Fruit fly (Drosophila melanogaster) whole organism: ENCODE results near the gene CG8141.

Source experiments
- CG8478 ChIP-seq: fragments of >200 bp; optimal IDR thresholded peaks from 2 replicates; lab custom pipeline; 2018; ENCODE audit warnings: inconsistent platforms
- pan ChIP-seq: fragments of >200 bp; optimal IDR thresholded peaks from 2 replicates; lab custom pipeline; 2017
- usp ChIP-seq: fragments of >200 bp; optimal IDR thresholded peaks from 2 replicates; lab custom pipeline; 2017; ENCODE audit warnings: missing biosample characterization, missing genetic modification characterization, mixed read lengths

dm6 chr3R:13215100-13215499 is 23.7 kb downstream of the CG8141 start:
- TF ChIP-seq pan (lab: Kevin White, UChicago): no peak
- TF ChIP-seq CG8478 (lab: Kevin White, UChicago): no peak
- TF ChIP-seq usp (GFP tag; lab: Kevin White, UChicago): no peak
